Fruit fly (Drosophila melanogaster) whole organism, embryonic: ENCODE results near the gene Nthl1.

Experiments
- Bdp1 ChIP-seq: fragments of 200-800 bp; sonication (Bioruptor generic); optimal IDR thresholded peaks from 3 replicates; lab custom pipeline; 2016; ENCODE audit warnings: missing biosample characterization, missing genetic modification characterization
- Bgb ChIP-seq: fragments of 200-800 bp; sonication (Bioruptor generic); IDR thresholded peaks from 2 replicates; pipeline ENCODE4 v1.3.6; 2022; ENCODE audit warnings: missing biosample characterization, missing genetic modification characterization; ENCODE audit not compliant: partially characterized antibody
- CG10543 ChIP-seq: fragments of 200-800 bp; sonication (Bioruptor generic); optimal IDR thresholded peaks from 3 replicates; lab custom pipeline; 2017; ENCODE audit warnings: missing biosample characterization, mild to moderate bottlenecking, missing genetic modification characterization, moderate library complexity
- CG11085 ChIP-seq: fragments of 200-800 bp; sonication (Bioruptor generic); IDR thresholded peaks from 2 replicates; pipeline ENCODE4 v1.3.6; 2022; ENCODE audit warnings: missing biosample characterization, missing genetic modification characterization
- CG12071 ChIP-seq: fragments of 200-800 bp; sonication (Bioruptor generic); optimal IDR thresholded peaks from 3 replicates; lab custom pipeline; 2018; ENCODE audit warnings: missing biosample characterization, mild to moderate bottlenecking, missing genetic modification characterization
- CG1233 ChIP-seq: fragments of 200-800 bp; sonication (Bioruptor generic); optimal IDR thresholded peaks from 4 replicates; lab custom pipeline; 2018; ENCODE audit warnings: missing biosample characterization, mild to moderate bottlenecking, missing genetic modification characterization
- CG17568 ChIP-seq: fragments of 200-800 bp; sonication (Bioruptor generic); optimal IDR thresholded peaks from 2 replicates; lab custom pipeline; 2018; ENCODE audit warnings: missing biosample characterization, mild to moderate bottlenecking, missing genetic modification characterization, moderate library complexity
- CG18764 ChIP-seq: fragments of 200-800 bp; sonication (Bioruptor generic); optimal IDR thresholded peaks from 3 replicates; lab custom pipeline; 2016; ENCODE audit warnings: missing biosample characterization, missing genetic modification characterization
- CG2202 ChIP-seq: fragments of 200-800 bp; sonication (Bioruptor generic); optimal IDR thresholded peaks from 2 replicates; lab custom pipeline; 2018; ENCODE audit warnings: missing biosample characterization, mild to moderate bottlenecking, missing genetic modification characterization
- CG2875 ChIP-seq: fragments of 200-800 bp; sonication (Bioruptor generic); optimal IDR thresholded peaks from 2 replicates; lab custom pipeline; 2017; ENCODE audit warnings: missing biosample characterization, mild to moderate bottlenecking, missing genetic modification characterization, missing genetic modification reagents
- CG31365 ChIP-seq: fragments of 200-800 bp; sonication (Bioruptor generic); optimal IDR thresholded peaks from 2 replicates; lab custom pipeline; 2018; ENCODE audit warnings: missing biosample characterization, mild to moderate bottlenecking, missing genetic modification characterization
- CG31441 ChIP-seq: fragments of 200-800 bp; sonication (Bioruptor generic); IDR thresholded peaks from 2 replicates; pipeline ENCODE4 v1.3.6; 2022; ENCODE audit warnings: missing biosample characterization, missing genetic modification characterization
- CG33213 ChIP-seq: fragments of 200-800 bp; sonication (Bioruptor generic); optimal IDR thresholded peaks from 3 replicates; lab custom pipeline; 2016; ENCODE audit warnings: missing biosample characterization, missing genetic modification characterization
- CG3847 ChIP-seq: fragments of 200-800 bp; sonication (Bioruptor generic); IDR thresholded peaks from 2 replicates; pipeline ENCODE4 v1.3.6; 2022; ENCODE audit warnings: missing biosample characterization, missing genetic modification characterization
- CG4707 ChIP-seq: fragments of 200-800 bp; sonication (Bioruptor generic); optimal IDR thresholded peaks from 2 replicates; lab custom pipeline; 2018; ENCODE audit warnings: missing biosample characterization, mild to moderate bottlenecking, missing genetic modification characterization, moderate library complexity
- CG6813 ChIP-seq: fragments of 200-800 bp; sonication (Bioruptor generic); optimal IDR thresholded peaks from 2 replicates; lab custom pipeline; 2017; ENCODE audit warnings: missing biosample characterization, missing genetic modification characterization, mild to moderate bottlenecking, moderate library complexity, missing genetic modification reagents
- CG8924 ChIP-seq: fragments of 200-800 bp; optimal IDR thresholded peaks from 3 replicates; lab custom pipeline; 2019; ENCODE audit warnings: missing biosample characterization, mild to moderate bottlenecking, missing genetic modification characterization, moderate library complexity
- CkIIα-i1 ChIP-seq: fragments of 200-800 bp; sonication (Bioruptor generic); IDR thresholded peaks from 2 replicates; pipeline ENCODE4 v1.3.6; 2022; ENCODE audit warnings: missing biosample characterization, missing genetic modification characterization
- D19B ChIP-seq: fragments of 200-800 bp; sonication (Bioruptor generic); optimal IDR thresholded peaks from 2 replicates; lab custom pipeline; 2017; ENCODE audit warnings: missing biosample characterization, mild to moderate bottlenecking, missing genetic modification characterization
- Doc2 ChIP-seq: fragments of 200-800 bp; sonication (Bioruptor generic); IDR thresholded peaks from 2 replicates; pipeline ENCODE4 v1.3.6; 2022; ENCODE audit warnings: missing biosample characterization, missing genetic modification characterization
- E2f2 ChIP-seq: fragments of 200-800 bp; sonication (Bioruptor generic); IDR thresholded peaks from 2 replicates; pipeline ENCODE4 v1.3.6; 2022; ENCODE audit warnings: missing biosample characterization, missing genetic modification characterization
- Elba2 ChIP-seq: fragments of 200-800 bp; sonication (Bioruptor generic); optimal IDR thresholded peaks from 3 replicates; lab custom pipeline; 2016; ENCODE audit warnings: missing biosample characterization, missing genetic modification characterization
- Ets97D ChIP-seq: fragments of 200-800 bp; sonication (Bioruptor generic); optimal IDR thresholded peaks from 3 replicates; lab custom pipeline; 2016; ENCODE audit warnings: missing biosample characterization, missing genetic modification characterization
- Lim3 ChIP-seq: fragments of 200-800 bp; sonication (Bioruptor generic); IDR thresholded peaks from 2 replicates; pipeline ENCODE4 v1.3.6; 2022; ENCODE audit warnings: missing biosample characterization, missing genetic modification characterization
- Myb ChIP-seq: fragments of 200-800 bp; sonication (Bioruptor generic); optimal IDR thresholded peaks from 2 replicates; lab custom pipeline; 2016; ENCODE audit warnings: missing biosample characterization, missing genetic modification characterization
- NFAT ChIP-seq: fragments of 200-800 bp; sonication (Bioruptor generic); IDR thresholded peaks from 2 replicates; pipeline ENCODE4 v1.3.6; 2022; ENCODE audit warnings: missing biosample characterization, missing genetic modification characterization
- Tbp ChIP-seq: fragments of >200 bp; optimal IDR thresholded peaks from 2 replicates; lab custom pipeline; 2018; ENCODE audit warnings: missing biosample characterization, missing genetic modification characterization
- Trl ChIP-seq, 3 experiments: fragments of >200 bp in 2 of 3; fragments of 200-800 bp in 1 of 3; sonication (Bioruptor generic) in 1 of 3; optimal IDR thresholded peaks; 2 replicates in 1 of 3; 3 replicates in 2 of 3; lab custom pipeline; 2016 to 2017; ENCODE audit warnings: missing biosample characterization in 1 of 3, missing genetic modification characterization in 1 of 3
- abd-A ChIP-seq: fragments of 200-800 bp; sonication (Bioruptor generic); optimal IDR thresholded peaks from 3 replicates; lab custom pipeline; 2019; ENCODE audit warnings: missing biosample characterization, mild to moderate bottlenecking, missing genetic modification characterization, moderate library complexity
- ato ChIP-seq: fragments of 200-800 bp; sonication (Bioruptor generic); IDR thresholded peaks from 2 replicates; pipeline ENCODE4 v1.3.6; 2022; ENCODE audit warnings: missing biosample characterization, missing genetic modification characterization; ENCODE audit not compliant: partially characterized antibody
- az2 ChIP-seq: fragments of 200-800 bp; sonication (Bioruptor generic); optimal IDR thresholded peaks from 3 replicates; lab custom pipeline; 2016; ENCODE audit warnings: missing biosample characterization, missing genetic modification characterization
- chif ChIP-seq, 2 experiments: fragments of 200-800 bp; sonication (Bioruptor generic); optimal IDR thresholded peaks; 3 replicates each; lab custom pipeline; 2016; ENCODE audit warnings: missing biosample characterization in 2 of 2, missing genetic modification characterization in 2 of 2
- eyg ChIP-seq: fragments of 200-800 bp; sonication (Bioruptor generic); optimal IDR thresholded peaks from 3 replicates; lab custom pipeline; 2016; ENCODE audit warnings: missing biosample characterization, missing genetic modification characterization
- ftz-f1 ChIP-seq: fragments of 200-800 bp; sonication (Bioruptor generic); optimal IDR thresholded peaks from 2 replicates; lab custom pipeline; 2016; ENCODE audit warnings: missing biosample characterization, missing genetic modification characterization
- grau ChIP-seq: fragments of 200-800 bp; optimal IDR thresholded peaks from 3 replicates; lab custom pipeline; 2019; ENCODE audit warnings: missing biosample characterization, mild to moderate bottlenecking, missing genetic modification characterization, moderate library complexity
- hbn ChIP-seq: fragments of 200-800 bp; sonication (Bioruptor generic); IDR thresholded peaks from 2 replicates; pipeline ENCODE4 v1.3.6; 2022; ENCODE audit warnings: missing biosample characterization, missing genetic modification characterization; ENCODE audit not compliant: partially characterized antibody
- her ChIP-seq: fragments of 200-800 bp; sonication (Bioruptor generic); optimal IDR thresholded peaks from 2 replicates; lab custom pipeline; 2016; ENCODE audit warnings: missing biosample characterization, missing genetic modification characterization
- jing ChIP-seq: fragments of 200-800 bp; sonication (Bioruptor generic); optimal IDR thresholded peaks from 2 replicates; lab custom pipeline; 2018; ENCODE audit warnings: missing biosample characterization, mild to moderate bottlenecking, missing genetic modification characterization
- lov ChIP-seq, 2 experiments: fragments of 200-800 bp in 1 of 2; fragments of >200 bp in 1 of 2; sonication (Bioruptor generic) in 1 of 2; IDR thresholded peaks in 1 of 2; optimal IDR thresholded peaks in 1 of 2; 2 replicates in 1 of 2; 3 replicates in 1 of 2; pipeline versions ENCODE4 v1.3.6 to Lab custom; 2017 to 2022; ENCODE audit warnings: missing biosample characterization in 1 of 2, missing genetic modification characterization in 1 of 2
- peb ChIP-seq: fragments of 200-800 bp; sonication (Bioruptor generic); IDR thresholded peaks from 2 replicates; pipeline ENCODE4 v1.3.6; 2022; ENCODE audit warnings: missing biosample characterization, missing genetic modification characterization
- rib ChIP-seq: fragments of 200-800 bp; sonication (Bioruptor generic); IDR thresholded peaks from 2 replicates; pipeline ENCODE4 v1.3.6; 2022; ENCODE audit warnings: missing biosample characterization, missing genetic modification characterization
- slou ChIP-seq: fragments of 200-800 bp; sonication (Bioruptor generic); optimal IDR thresholded peaks from 3 replicates; lab custom pipeline; 2016; ENCODE audit warnings: missing biosample characterization, missing genetic modification characterization
- sr ChIP-seq: fragments of 200-800 bp; sonication (Bioruptor generic); IDR thresholded peaks from 3 replicates; pipeline ENCODE4 v1.3.6; 2022; ENCODE audit warnings: missing biosample characterization, missing genetic modification characterization
- tap ChIP-seq: fragments of 200-800 bp; optimal IDR thresholded peaks from 3 replicates; lab custom pipeline; 2019; ENCODE audit warnings: missing biosample characterization, mild to moderate bottlenecking, missing genetic modification characterization, moderate library complexity
- tll ChIP-seq, 2 experiments: fragments of 200-800 bp in 1 of 2; fragments of >200 bp in 1 of 2; sonication (Bioruptor generic) in 1 of 2; optimal IDR thresholded peaks; 2 replicates each; lab custom pipeline; 2017 to 2019; ENCODE audit warnings: missing biosample characterization in 2 of 2, missing genetic modification characterization in 2 of 2, mild to moderate bottlenecking in 1 of 2, moderate library complexity in 1 of 2
- trh ChIP-seq: fragments of 200-800 bp; sonication (Bioruptor generic); optimal IDR thresholded peaks from 2 replicates; lab custom pipeline; 2016; ENCODE audit warnings: missing biosample characterization, missing genetic modification characterization
- wdn ChIP-seq: fragments of 200-800 bp; sonication (Bioruptor generic); IDR thresholded peaks from 2 replicates; pipeline ENCODE4 v1.3.6; 2022; ENCODE audit warnings: missing biosample characterization, missing genetic modification characterization
- wek ChIP-seq: fragments of 200-800 bp; sonication (Bioruptor generic); optimal IDR thresholded peaks from 3 replicates; lab custom pipeline; 2018; ENCODE audit warnings: missing biosample characterization, mild to moderate bottlenecking, missing genetic modification characterization, moderate library complexity
- zen2 ChIP-seq: fragments of 200-800 bp; sonication (Bioruptor generic); IDR thresholded peaks from 3 replicates; pipeline ENCODE4 v1.3.6; 2022; ENCODE audit warnings: missing biosample characterization, missing genetic modification characterization; ENCODE audit not compliant: partially characterized antibody

Gene Nthl1

dm6 chr2L:20918056-20918674 is 9.5 kb downstream of the Nthl1 start (continued):
- TF ChIP-seq D19B (GFP tag; lab: Kevin White, UChicago) (no peak), Trl (optimal IDR thresholded peaks at IDR 0.05; lab: Kevin White, UChicago) (no peak), Trl (GFP tag; optimal IDR thresholded peaks at IDR 0.05; lab: Kevin White, UChicago) (peak; percentile 68), grau (tag; lab: Kevin White, UChicago) (peak; percentile 76), trh (GFP tag; lab: Kevin White, UChicago) (no peak), Bdp1 (GFP tag; lab: Kevin White, UChicago) (peak; percentile 68), rib (GFP tag; lab: Robert Waterston, UW) (peak; percentile 60), peb (peak; percentile 38; the same call in 1 of the 2 replicates), Myb (GFP tag; lab: Kevin White, UChicago) (peak; percentile 63), ftz-f1 (GFP tag; lab: Kevin White, UChicago) (no peak), NFAT (GFP tag; lab: Robert Waterston, UW) (no peak), slou (GFP tag; lab: Kevin White, UChicago) (no peak), CkIIα-i1 (no peak), Ets97D (GFP tag; lab: Kevin White, UChicago) (peak; percentile 28), zen2 (no peak), Doc2 (GFP tag; lab: Robert Waterston, UW) (no peak), Lim3 (no peak), wek (GFP tag; lab: Kevin White, UChicago) (peak; percentile 62), CG17568 (peak; percentile 60), CG4707 (GFP tag; lab: Kevin White, UChicago) (peak; percentile 70), Tbp (GFP tag; lab: Kevin White, UChicago) (no peak), chif (GFP tag; optimal IDR thresholded peaks at IDR 0.05; lab: Kevin White, UChicago) (peak; percentile 65 to 68), CG33213 (GFP tag; lab: Kevin White, UChicago) (peak; percentile 71), jing (peak; percentile 61), Elba2 (GFP tag; lab: Kevin White, UChicago) (no peak), CG11085 (GFP tag; lab: Robert Waterston, UW) (no peak), CG2202 (tag; lab: Kevin White, UChicago) (peak; percentile 31), eyg (GFP tag; lab: Kevin White, UChicago) (peak; percentile 54), lov (optimal IDR thresholded peaks at IDR 0.05; lab: Kevin White, UChicago) (no peak), lov (GFP tag; IDR thresholded peaks at IDR 0.05; lab: Robert Waterston, UW) (no peak), az2 (GFP tag; lab: Kevin White, UChicago) (peak; percentile 69), abd-A (no peak), sr (GFP tag; lab: Robert Waterston, UW) (peak; percentile 57; the same call in 1 of the 3 replicates), hbn (GFP tag; lab: Robert Waterston, UW) (no peak), CG8924 (tag; lab: Kevin White, UChicago) (peak; percentile 84), CG10543 (GFP tag; lab: Kevin White, UChicago) (peak; percentile 68), CG18764 (GFP tag; lab: Kevin White, UChicago) (no peak), her (GFP tag; lab: Kevin White, UChicago) (peak; percentile 65), CG31365 (tag; lab: Kevin White, UChicago) (no peak), CG31441 (GFP tag; lab: Robert Waterston, UW) (no peak), E2f2 (no peak; the same call in 1 of the 2 replicates), ato (GFP tag; lab: Robert Waterston, UW) (no peak), Bgb (GFP tag; lab: Robert Waterston, UW) (no peak), CG3847 (GFP tag; lab: Robert Waterston, UW) (peak; percentile 52), tll (GFP tag; optimal IDR thresholded peaks at IDR 0.05; lab: Kevin White, UChicago) (no peak), tap (no peak), wdn (GFP tag; lab: Robert Waterston, UW) (peak; percentile 65), CG1233 (no peak), CG6813 (no peak), CG12071 (GFP tag; lab: Kevin White, UChicago) (peak; percentile 48), CG2875 (GFP tag; lab: Kevin White, UChicago) (peak; percentile 78)
